Fruit fly (Drosophila melanogaster) whole organism, embryonic: ENCODE data around the gene Lamtor5.

Experiments used
- B-H1 ChIP-seq: fragments of 200-800 bp; sonication (Bioruptor generic); IDR thresholded peaks from 3 replicates; pipeline ENCODE4 v1.3.6; 2022; ENCODE audit warnings: missing biosample characterization, missing genetic modification characterization
- CG10274 ChIP-seq: fragments of 200-800 bp; sonication (Bioruptor generic); optimal IDR thresholded peaks from 3 replicates; lab custom pipeline; 2017; ENCODE audit warnings: missing biosample characterization, mild to moderate bottlenecking, missing genetic modification characterization
- CG10979 ChIP-seq: fragments of 200-800 bp; sonication (Bioruptor generic); optimal IDR thresholded peaks from 2 replicates; lab custom pipeline; 2018; ENCODE audit warnings: missing biosample characterization, mild to moderate bottlenecking, missing genetic modification characterization, moderate library complexity
- CG12769 ChIP-seq: fragments of 200-800 bp; sonication (Bioruptor generic); optimal IDR thresholded peaks from 2 replicates; lab custom pipeline; 2019; ENCODE audit warnings: missing biosample characterization, mild to moderate bottlenecking, missing genetic modification characterization, moderate library complexity
- CG13624 ChIP-seq: fragments of 200-800 bp; sonication (Bioruptor generic); optimal IDR thresholded peaks from 2 replicates; lab custom pipeline; 2016; ENCODE audit warnings: missing biosample characterization, missing genetic modification characterization
- CG14965 ChIP-seq: fragments of 200-800 bp; sonication (Bioruptor generic); optimal IDR thresholded peaks from 2 replicates; lab custom pipeline; 2016; ENCODE audit warnings: missing biosample characterization, missing genetic modification characterization, borderline replicate concordance
- CG15011 ChIP-seq: fragments of 200-800 bp; sonication (Bioruptor generic); optimal IDR thresholded peaks from 3 replicates; lab custom pipeline; 2018; ENCODE audit warnings: missing biosample characterization, mild to moderate bottlenecking, missing genetic modification characterization
- CG2199 ChIP-seq: fragments of 200-800 bp; sonication (Bioruptor generic); IDR thresholded peaks from 3 replicates; pipeline ENCODE4 v1.3.6; 2022; ENCODE audit warnings: missing biosample characterization, missing genetic modification characterization
- CG2889 ChIP-seq: fragments of 200-800 bp; sonication (Bioruptor generic); IDR thresholded peaks from 3 replicates; pipeline ENCODE4 v1.3.6; 2022; ENCODE audit warnings: missing biosample characterization, missing genetic modification characterization
- CG30403 ChIP-seq: fragments of 200-800 bp; sonication (Bioruptor generic); optimal IDR thresholded peaks from 3 replicates; lab custom pipeline; 2016; ENCODE audit warnings: missing biosample characterization, missing genetic modification characterization
- CG31441 ChIP-seq: fragments of 200-800 bp; sonication (Bioruptor generic); IDR thresholded peaks from 2 replicates; pipeline ENCODE4 v1.3.6; 2022; ENCODE audit warnings: missing biosample characterization, missing genetic modification characterization
- CG43689 ChIP-seq: fragments of 200-800 bp; sonication (Bioruptor generic); IDR thresholded peaks from 2 replicates; pipeline ENCODE4 v1.3.6; 2022; ENCODE audit warnings: missing biosample characterization, missing genetic modification characterization
- CG6689 ChIP-seq: fragments of 200-800 bp; sonication (Bioruptor generic); IDR thresholded peaks from 2 replicates; pipeline ENCODE4 v1.3.6; 2022; ENCODE audit warnings: missing biosample characterization, missing genetic modification characterization
- CG6765 ChIP-seq: fragments of 200-800 bp; sonication (Bioruptor generic); optimal IDR thresholded peaks from 3 replicates; lab custom pipeline; 2017; ENCODE audit warnings: missing biosample characterization, mild to moderate bottlenecking, missing genetic modification characterization
- CG8765 ChIP-seq: fragments of 200-800 bp; sonication (Bioruptor generic); IDR thresholded peaks from 2 replicates; pipeline ENCODE4 v1.3.6; 2022; ENCODE audit warnings: missing biosample characterization, missing genetic modification characterization
- Dll ChIP-seq: fragments of 200-800 bp; sonication (Bioruptor generic); IDR thresholded peaks from 4 replicates; pipeline ENCODE4 v1.3.6; 2022; ENCODE audit warnings: missing biosample characterization, missing genetic modification characterization; ENCODE audit not compliant: partially characterized antibody
- Dref ChIP-seq: fragments of 200-800 bp; sonication (Bioruptor generic); IDR thresholded peaks from 2 replicates; pipeline ENCODE4 v1.3.6; 2022; ENCODE audit warnings: missing biosample characterization, missing genetic modification characterization
- Fer2 ChIP-seq: fragments of 200-800 bp; sonication (Bioruptor generic); optimal IDR thresholded peaks from 2 replicates; lab custom pipeline; 2018; ENCODE audit warnings: missing biosample characterization, mild to moderate bottlenecking, missing genetic modification characterization, moderate library complexity
- H2.0 ChIP-seq: fragments of 200-800 bp; sonication (Bioruptor generic); IDR thresholded peaks from 2 replicates; pipeline ENCODE4 v1.3.6; 2022; ENCODE audit warnings: missing biosample characterization, missing genetic modification characterization
- Hr78 ChIP-seq, 2 experiments: fragments of 200-800 bp in 1 of 2; fragments of >200 bp in 1 of 2; sonication (Bioruptor generic) in 1 of 2; optimal IDR thresholded peaks; 2 replicates each; lab custom pipeline; 2017 to 2019; ENCODE audit warnings: missing biosample characterization in 2 of 2, missing genetic modification characterization in 2 of 2, mild to moderate bottlenecking in 1 of 2, moderate library complexity in 1 of 2
- Hsf ChIP-seq: fragments of 200-800 bp; sonication (Bioruptor generic); optimal IDR thresholded peaks from 3 replicates; lab custom pipeline; 2016; ENCODE audit warnings: missing biosample characterization, missing genetic modification characterization
- MBD-R2 ChIP-seq: fragments of 200-800 bp; sonication (Bioruptor generic); IDR thresholded peaks from 2 replicates; pipeline ENCODE4 v1.3.6; 2022; ENCODE audit warnings: missing biosample characterization, missing genetic modification characterization
- Mad ChIP-seq: fragments of 200-800 bp; sonication (Bioruptor generic); optimal IDR thresholded peaks from 2 replicates; lab custom pipeline; 2016; ENCODE audit warnings: missing biosample characterization, missing genetic modification characterization
- Optix ChIP-seq: fragments of 200-800 bp; sonication (Bioruptor generic); IDR thresholded peaks from 3 replicates; pipeline ENCODE4 v1.3.6; 2022; ENCODE audit warnings: missing biosample characterization, missing genetic modification characterization
- Ravus ChIP-seq: fragments of 200-800 bp; sonication (Bioruptor generic); IDR thresholded peaks from 2 replicates; pipeline ENCODE4 v1.3.6; 2022; ENCODE audit warnings: missing biosample characterization, missing genetic modification characterization
- Sox102F ChIP-seq: fragments of 200-800 bp; sonication (Bioruptor generic); optimal IDR thresholded peaks from 2 replicates; lab custom pipeline; 2018; ENCODE audit warnings: missing biosample characterization, mild to moderate bottlenecking, missing genetic modification characterization, moderate library complexity
- Sry-δ ChIP-seq: fragments of 200-800 bp; sonication (Bioruptor generic); optimal IDR thresholded peaks from 2 replicates; lab custom pipeline; 2016; ENCODE audit warnings: missing biosample characterization, missing genetic modification characterization
- ash1 ChIP-seq: fragments of 200-800 bp; sonication (Bioruptor generic); optimal IDR thresholded peaks from 2 replicates; lab custom pipeline; 2018; ENCODE audit warnings: missing biosample characterization, mild to moderate bottlenecking, missing genetic modification characterization
- cg ChIP-seq: fragments of 200-800 bp; sonication (Bioruptor generic); optimal IDR thresholded peaks from 3 replicates; lab custom pipeline; 2019; ENCODE audit warnings: missing biosample characterization, mild to moderate bottlenecking, missing genetic modification characterization, moderate library complexity
- dimm ChIP-seq: fragments of 200-800 bp; sonication (Bioruptor generic); IDR thresholded peaks from 2 replicates; pipeline ENCODE4 v1.3.6; 2022; ENCODE audit warnings: missing biosample characterization, missing genetic modification characterization
- disco-r ChIP-seq: fragments of 200-800 bp; sonication (Bioruptor generic); optimal IDR thresholded peaks from 2 replicates; lab custom pipeline; 2016; ENCODE audit warnings: missing biosample characterization, missing genetic modification characterization
- dysf ChIP-seq: fragments of 200-800 bp; sonication (Bioruptor generic); IDR thresholded peaks from 3 replicates; pipeline ENCODE4 v1.3.6; 2022; ENCODE audit warnings: missing biosample characterization, missing genetic modification characterization
- fd3F ChIP-seq: fragments of 200-800 bp; sonication (Bioruptor generic); optimal IDR thresholded peaks from 2 replicates; lab custom pipeline; 2018; ENCODE audit warnings: missing biosample characterization, mild to moderate bottlenecking, missing genetic modification characterization, moderate library complexity
- hbn ChIP-seq: fragments of 200-800 bp; sonication (Bioruptor generic); IDR thresholded peaks from 2 replicates; pipeline ENCODE4 v1.3.6; 2022; ENCODE audit warnings: missing biosample characterization, missing genetic modification characterization; ENCODE audit not compliant: partially characterized antibody
- insv ChIP-seq, 2 experiments: fragments of 200-800 bp; sonication (Bioruptor generic); optimal IDR thresholded peaks; 3 replicates each; lab custom pipeline; 2016 to 2018; ENCODE audit warnings: missing biosample characterization in 2 of 2, missing genetic modification characterization in 2 of 2
- knrl ChIP-seq: fragments of 200-800 bp; sonication (Bioruptor generic); IDR thresholded peaks from 3 replicates; pipeline ENCODE4 v1.3.6; 2022; ENCODE audit warnings: missing biosample characterization, missing genetic modification characterization; ENCODE audit not compliant: partially characterized antibody
- lola ChIP-seq, 3 experiments: fragments of >200 bp in 2 of 3; fragments of 200-800 bp in 1 of 3; sonication (Bioruptor generic) in 1 of 3; optimal IDR thresholded peaks; 2 replicates each; lab custom pipeline; 2017 to 2019; ENCODE audit warnings: missing biosample characterization in 3 of 3, missing genetic modification characterization in 3 of 3, mild to moderate bottlenecking in 1 of 3, moderate library complexity in 1 of 3
- pfk ChIP-seq: fragments of 200-800 bp; sonication (Bioruptor generic); optimal IDR thresholded peaks from 2 replicates; lab custom pipeline; 2018; ENCODE audit warnings: missing biosample characterization, mild to moderate bottlenecking, missing genetic modification characterization, moderate library complexity
- prd ChIP-seq, 3 experiments: fragments of >200 bp in 2 of 3; fragments of 200-800 bp in 1 of 3; sonication (Bioruptor generic) in 1 of 3; optimal IDR thresholded peaks in 2 of 3; IDR thresholded peaks in 1 of 3; 2 replicates in 2 of 3; 3 replicates in 1 of 3; pipeline versions ENCODE4 v1.3.6 to Lab custom; 2017 to 2022; ENCODE audit warnings: missing biosample characterization in 1 of 3, missing genetic modification characterization in 1 of 3
- sc ChIP-seq, 3 experiments: fragments of >200 bp in 2 of 3; fragments of 200-800 bp in 1 of 3; sonication (Bioruptor generic) in 1 of 3; optimal IDR thresholded peaks; 2 replicates in 2 of 3; 3 replicates in 1 of 3; lab custom pipeline; 2017; ENCODE audit warnings: mild to moderate bottlenecking in 1 of 3, missing biosample characterization in 1 of 3, missing genetic modification characterization in 1 of 3, missing genetic modification reagents in 1 of 3
- sd ChIP-seq: fragments of 200-800 bp; sonication (Bioruptor generic); optimal IDR thresholded peaks from 3 replicates; lab custom pipeline; 2018; ENCODE audit warnings: missing biosample characterization, mild to moderate bottlenecking, missing genetic modification characterization, moderate library complexity
- slbo ChIP-seq: fragments of 200-800 bp; sonication (Bioruptor generic); IDR thresholded peaks from 2 replicates; pipeline ENCODE4 v1.3.6; 2022; ENCODE audit warnings: missing biosample characterization, missing genetic modification characterization
- sna ChIP-seq: fragments of 200-800 bp; sonication (Bioruptor generic); IDR thresholded peaks from 2 replicates; pipeline ENCODE4 v1.3.6; 2022; ENCODE audit warnings: missing biosample characterization, missing genetic modification characterization; ENCODE audit not compliant: partially characterized antibody
- ssp ChIP-seq: fragments of 200-800 bp; sonication (Bioruptor generic); IDR thresholded peaks from 2 replicates; pipeline ENCODE4 v1.3.6; 2022; ENCODE audit warnings: missing biosample characterization, missing genetic modification characterization
- ttk ChIP-seq: fragments of 200-800 bp; sonication (Bioruptor generic); IDR thresholded peaks from 2 replicates; pipeline ENCODE4 v2.1.2; 2022; ENCODE audit warnings: missing biosample characterization, missing genetic modification characterization
- tx ChIP-seq: fragments of 200-800 bp; sonication (Bioruptor generic); optimal IDR thresholded peaks from 2 replicates; lab custom pipeline; 2016; ENCODE audit warnings: missing biosample characterization, missing genetic modification characterization
- wek ChIP-seq: fragments of 200-800 bp; sonication (Bioruptor generic); optimal IDR thresholded peaks from 3 replicates; lab custom pipeline; 2018; ENCODE audit warnings: missing biosample characterization, mild to moderate bottlenecking, missing genetic modification characterization, moderate library complexity
- z ChIP-seq: fragments of 200-800 bp; sonication (Bioruptor generic); IDR thresholded peaks from 3 replicates; pipeline ENCODE4 v1.3.6; 2022; ENCODE audit warnings: missing biosample characterization, missing genetic modification characterization

The Lamtor5 gene

dm6 chrX:1907727-1908264 lies 49.0 kb upstream of the Lamtor5 start, which contains the start of gene mip130 (continued):
- TF ChIP-seq CG14965 (GFP tag; lab: Kevin White, UChicago), result no peak
- no peak for TF ChIP-seq CG43689 (GFP tag; lab: Robert Waterston, UW)
- TF ChIP-seq tx (GFP tag; lab: Kevin White, UChicago), result no peak
- TF ChIP-seq ash1 (GFP tag; lab: Kevin White, UChicago), result no peak
- peak; percentile 82; the same call in 3 of the 4 replicates for TF ChIP-seq Dll (GFP tag; lab: Robert Waterston, UW)
- no peak for TF ChIP-seq cg (GFP tag; lab: Kevin White, UChicago)
- peak in 1 of 2 experiments; percentile 14 for TF ChIP-seq insv (GFP tag; optimal IDR thresholded peaks at IDR 0.05; lab: Kevin White, UChicago)
- TF ChIP-seq CG2199, result no peak
- no peak for TF ChIP-seq ttk (GFP tag; lab: Robert Waterston, UW)
- TF ChIP-seq CG10979 (tag; lab: Kevin White, UChicago), result peak; percentile 36
- no peak for TF ChIP-seq CG12769 (tag; lab: Kevin White, UChicago)
- no peak for TF ChIP-seq z (GFP tag; lab: Robert Waterston, UW)
- no peak for TF ChIP-seq Hr78 (GFP tag; optimal IDR thresholded peaks at IDR 0.05; lab: Kevin White, UChicago)
- TF ChIP-seq CG10274 (GFP tag; lab: Kevin White, UChicago), result peak; percentile 99
- TF ChIP-seq Mad (GFP tag; lab: Kevin White, UChicago), result no peak
- peak; percentile 67 for TF ChIP-seq CG6689
- TF ChIP-seq slbo (GFP tag; lab: Robert Waterston, UW), result no peak; the same call in none of the 2 replicates
- peak; percentile 17; the same call in 1 of the 3 replicates for TF ChIP-seq Optix (GFP tag; lab: Robert Waterston, UW)
- TF ChIP-seq CG2889, result no peak
- no peak for TF ChIP-seq wek (GFP tag; lab: Kevin White, UChicago)
- TF ChIP-seq Sry-δ (GFP tag; lab: Kevin White, UChicago), result peak; percentile 89
- no peak for TF ChIP-seq dimm (GFP tag; lab: Robert Waterston, UW)
- no peak for TF ChIP-seq pfk (GFP tag; lab: Kevin White, UChicago)
- no peak for TF ChIP-seq CG6765 (GFP tag; lab: Kevin White, UChicago)
- TF ChIP-seq fd3F (GFP tag; lab: Kevin White, UChicago), result peak; percentile 34
- no peak for TF ChIP-seq H2.0 (GFP tag; lab: Robert Waterston, UW)
- TF ChIP-seq sna (GFP tag; lab: Robert Waterston, UW), result peak; percentile 77
- peak; percentile 71 for TF ChIP-seq hbn (GFP tag; lab: Robert Waterston, UW)
- peak; percentile 42; the same call in 1 of the 2 replicates for TF ChIP-seq ssp
- TF ChIP-seq CG30403 (GFP tag; lab: Kevin White, UChicago), result peak; percentile 27
- TF ChIP-seq prd (optimal IDR thresholded peaks at IDR 0.05; lab: Kevin White, UChicago), result no peak
- TF ChIP-seq prd (GFP tag; IDR thresholded peaks at IDR 0.05; lab: Robert Waterston, UW), result peak; percentile 40; the same call in 1 of the 3 replicates
- peak; percentile 9 for TF ChIP-seq Hsf (GFP tag; lab: Kevin White, UChicago)
- TF ChIP-seq MBD-R2 (GFP tag; lab: Robert Waterston, UW), result peak; percentile 62
- no peak for TF ChIP-seq Ravus (GFP tag; lab: Robert Waterston, UW)
- TF ChIP-seq knrl (GFP tag; lab: Robert Waterston, UW), result peak; percentile 74; the same call in 2 of the 3 replicates
- TF ChIP-seq lola (GFP tag; optimal IDR thresholded peaks at IDR 0.05; lab: Kevin White, UChicago), result peak in 1 of 3 experiments; percentile 18
- TF ChIP-seq CG31441 (GFP tag; lab: Robert Waterston, UW), result peak; percentile 44; the same call in 1 of the 2 replicates
- no peak for TF ChIP-seq CG8765 (GFP tag; lab: Robert Waterston, UW)
- peak; percentile 69 for TF ChIP-seq dysf (GFP tag; lab: Robert Waterston, UW)
- TF ChIP-seq sd (tag; lab: Kevin White, UChicago), result peak; percentile 40
- TF ChIP-seq CG13624, result peak; percentile 57
- TF ChIP-seq CG15011 (GFP tag; lab: Kevin White, UChicago), result no peak
- no peak for TF ChIP-seq sc (optimal IDR thresholded peaks at IDR 0.05; lab: Kevin White, UChicago)
- no peak for TF ChIP-seq sc (GFP tag; optimal IDR thresholded peaks at IDR 0.05; lab: Kevin White, UChicago)
- peak; percentile 52 for TF ChIP-seq Dref (GFP tag; lab: Robert Waterston, UW)
- no peak for TF ChIP-seq Fer2 (tag; lab: Kevin White, UChicago)
- TF ChIP-seq disco-r (GFP tag; lab: Kevin White, UChicago), result no peak
- TF ChIP-seq B-H1 (GFP tag; lab: Robert Waterston, UW), result no peak
- TF ChIP-seq Sox102F (GFP tag; lab: Kevin White, UChicago), result no peak
